Worm (Caenorhabditis elegans): ENCODE data around the gene hsp-3.

hsp-3 gene

ce11 chrX:6109288-6109770, 17.4 kb upstream of the hsp-3 start, which contains the start of gene kynu-1 (continued):
- TF ChIP-seq Y55F3AM.14 (GFP tag; optimal IDR thresholded peaks at IDR 0.05): no peak

ce11 chrX:6107962-6108361, 16.0 kb upstream of the hsp-3 start:
- TF ChIP-seq egl-27 (tag; optimal IDR thresholded peaks at IDR 0.05): no peak
- TF ChIP-seq aly-2 (tag; optimal IDR thresholded peaks at IDR 0.05): no peak
- no peak for TF ChIP-seq mdl-1 (tag; optimal IDR thresholded peaks at IDR 0.05)
- TF ChIP-seq sma-3 (GFP tag; optimal IDR thresholded peaks at IDR 0.05): no peak
- TF ChIP-seq fos-1 (tag; optimal IDR thresholded peaks at IDR 0.05): no peak
- no peak for TF ChIP-seq ztf-11 (tag; optimal IDR thresholded peaks at IDR 0.05)

ce11 chrX:6103297-6103696, 11.4 kb upstream of the hsp-3 start, which contains the start of gene C15H9.11:
TSS of gene C15H9.11 (minus strand) at chrX:6103397.
- TF ChIP-seq aly-2 (tag; optimal IDR thresholded peaks at IDR 0.05): no peak
- no peak for TF ChIP-seq lsy-2 (tag; optimal IDR thresholded peaks at IDR 0.05)
- no peak for TF ChIP-seq zag-1 (tag; optimal IDR thresholded peaks at IDR 0.05)
- TF ChIP-seq nhr-6 (tag; optimal IDR thresholded peaks at IDR 0.05): no peak
- no peak for TF ChIP-seq nhr-77 (tag; optimal IDR thresholded peaks at IDR 0.05)

- TF ChIP-seq aly-2 (tag; optimal IDR thresholded peaks at IDR 0.05) (no peak), ztf-1 (GFP tag; conservative IDR thresholded peaks at IDR 0.05) (no peak), nhr-25 (tag; optimal IDR thresholded peaks at IDR 0.05) (peak; percentile 48), lin-39 (tag; optimal IDR thresholded peaks at IDR 0.05) (no peak), sma-9 (GFP tag; optimal IDR thresholded peaks at IDR 0.05) (no peak), sma-9 (tag; optimal IDR thresholded peaks at IDR 0.05) (no peak), C34F6.9 (tag; optimal IDR thresholded peaks at IDR 0.05) (no peak), fos-1 (tag; optimal IDR thresholded peaks at IDR 0.05) (peak; percentile 65), elt-3 (tag; optimal IDR thresholded peaks at IDR 0.05) (no peak), nhr-10 (tag; optimal IDR thresholded peaks at IDR 0.05) (no peak), crh-2 (tag; optimal IDR thresholded peaks at IDR 0.05) (no peak), mbf-1 (tag; optimal IDR thresholded peaks at IDR 0.05) (no peak), ceh-16 (tag; optimal IDR thresholded peaks at IDR 0.05) (no peak), blmp-1 (tag; optimal IDR thresholded peaks at IDR 0.05; ENCODE audit: insufficient read depth) (peak; percentile 16)
Observed at ce11 chrX:6100395-6101099, 8.6 kb upstream of the hsp-3 start.

ce11 chrX:6098420-6098819, 6.5 kb upstream of the hsp-3 start:
- TF ChIP-seq fos-1 (tag; optimal IDR thresholded peaks at IDR 0.05): peak; percentile 74
- peak; percentile 10 for TF ChIP-seq crh-2 (tag; optimal IDR thresholded peaks at IDR 0.05)
- peak; percentile 44 for TF ChIP-seq sma-9 (GFP tag; optimal IDR thresholded peaks at IDR 0.05)
- TF ChIP-seq sma-9 (tag; optimal IDR thresholded peaks at IDR 0.05): no peak
- no peak for TF ChIP-seq nhr-25 (tag; optimal IDR thresholded peaks at IDR 0.05)

ce11 chrX:6097551-6097950, 5.6 kb upstream of the hsp-3 start, which contains the start of gene C15H9.4:
TSS of gene C15H9.4 (plus strand) at chrX:6097643.
- TF ChIP-seq mdl-1 (tag; optimal IDR thresholded peaks at IDR 0.05) (peak in 1 of 2 experiments; percentile 16), unc-55 (GFP tag; optimal IDR thresholded peaks at IDR 0.05) (peak; percentile 60), mab-5 (tag; optimal IDR thresholded peaks at IDR 0.05) (peak; percentile 3), ceh-16 (tag; optimal IDR thresholded peaks at IDR 0.05) (no peak), nhr-129 (tag; optimal IDR thresholded peaks at IDR 0.05) (peak; percentile 19), C34F6.9 (tag; optimal IDR thresholded peaks at IDR 0.05) (peak; percentile 56), sma-9 (GFP tag; optimal IDR thresholded peaks at IDR 0.05) (peak; percentile 45), sma-9 (tag; optimal IDR thresholded peaks at IDR 0.05) (no peak), egl-27 (tag; optimal IDR thresholded peaks at IDR 0.05) (peak; percentile 10), unc-62 (GFP tag; optimal IDR thresholded peaks at IDR 0.05) (no peak), nhr-237 (tag; optimal IDR thresholded peaks at IDR 0.05) (no peak), gmeb-1 (tag; optimal IDR thresholded peaks at IDR 0.05) (no peak), ztf-4 (tag; optimal IDR thresholded peaks at IDR 0.05) (no peak), ztf-11 (tag; optimal IDR thresholded peaks at IDR 0.05) (no peak), lin-39 (tag; optimal IDR thresholded peaks at IDR 0.05) (no peak), mbf-1 (tag; optimal IDR thresholded peaks at IDR 0.05) (no peak), F13H6.1 (tag; optimal IDR thresholded peaks at IDR 0.05) (peak; percentile 64), elt-1 (tag; optimal IDR thresholded peaks at IDR 0.05) (no peak), lin-13 (GFP tag; optimal IDR thresholded peaks at IDR 0.05) (peak; percentile 27), R02D3.7 (tag; optimal IDR thresholded peaks at IDR 0.05) (no peak), lsy-2 (tag; optimal IDR thresholded peaks at IDR 0.05) (peak in 1 of 2 experiments; percentile 31), dmd-4 (tag; optimal IDR thresholded peaks at IDR 0.05) (no peak), sem-4 (tag; optimal IDR thresholded peaks at IDR 0.05) (no peak), nhr-77 (tag; optimal IDR thresholded peaks at IDR 0.05) (no peak), sma-3 (GFP tag; optimal IDR thresholded peaks at IDR 0.05) (peak; percentile 3), unc-39 (tag; optimal IDR thresholded peaks at IDR 0.05) (no peak), lin-11 (tag; optimal IDR thresholded peaks at IDR 0.05) (peak; percentile 1), nhr-6 (tag; optimal IDR thresholded peaks at IDR 0.05) (no peak), nhr-11 (tag; optimal IDR thresholded peaks at IDR 0.05) (no peak), nhr-25 (tag; optimal IDR thresholded peaks at IDR 0.05) (no peak), aly-2 (tag; optimal IDR thresholded peaks at IDR 0.05) (no peak), elt-3 (tag; optimal IDR thresholded peaks at IDR 0.05) (no peak)
